Fruit fly (Drosophila melanogaster) whole organism, embryonic: ENCODE results near the gene mgr.
A peak's percentile ranks its signal among the peaks of the same experiment; 100 is the strongest.

Experiments
- Bteb2 ChIP-seq: fragments of 200-800 bp; sonication (Bioruptor generic); optimal IDR thresholded peaks from 2 replicates; lab custom pipeline; 2016; ENCODE audit warnings: missing biosample characterization, missing genetic modification characterization
- CG10321 ChIP-seq: fragments of 200-800 bp; sonication (Bioruptor generic); IDR thresholded peaks from 2 replicates; pipeline ENCODE4 v1.3.6; 2022; ENCODE audit warnings: missing biosample characterization, missing genetic modification characterization
- CG11456 ChIP-seq: fragments of 200-800 bp; sonication (Bioruptor generic); IDR thresholded peaks from 3 replicates; pipeline ENCODE4 v1.3.6; 2022; ENCODE audit warnings: missing biosample characterization, missing genetic modification characterization
- CG13424 ChIP-seq: fragments of 200-800 bp; sonication (Bioruptor generic); optimal IDR thresholded peaks from 2 replicates; lab custom pipeline; 2019; ENCODE audit warnings: missing biosample characterization, mild to moderate bottlenecking, missing genetic modification characterization, moderate library complexity
- CG13624 ChIP-seq: fragments of 200-800 bp; sonication (Bioruptor generic); optimal IDR thresholded peaks from 2 replicates; lab custom pipeline; 2016; ENCODE audit warnings: missing biosample characterization, missing genetic modification characterization
- CG14667 ChIP-seq: fragments of 200-800 bp; sonication (Bioruptor generic); IDR thresholded peaks from 2 replicates; pipeline ENCODE4 v1.3.6; 2022; ENCODE audit warnings: missing biosample characterization, missing genetic modification characterization
- CG17802 ChIP-seq: fragments of 200-800 bp; sonication (Bioruptor generic); optimal IDR thresholded peaks from 2 replicates; lab custom pipeline; 2018; ENCODE audit warnings: missing biosample characterization, mild to moderate bottlenecking, missing genetic modification characterization, moderate library complexity
- CG18619 ChIP-seq: fragments of 200-800 bp; sonication (Bioruptor generic); optimal IDR thresholded peaks from 3 replicates; lab custom pipeline; 2017; ENCODE audit warnings: missing biosample characterization, mild to moderate bottlenecking, missing genetic modification characterization
- CG2116 ChIP-seq: fragments of 200-800 bp; sonication (Bioruptor generic); optimal IDR thresholded peaks from 3 replicates; lab custom pipeline; 2018; ENCODE audit warnings: missing biosample characterization, mild to moderate bottlenecking, missing genetic modification characterization
- CG2120 ChIP-seq: fragments of 200-800 bp; sonication (Bioruptor generic); optimal IDR thresholded peaks from 3 replicates; lab custom pipeline; 2016; ENCODE audit warnings: missing biosample characterization, missing genetic modification characterization
- CG30431 ChIP-seq: fragments of 200-800 bp; sonication (Bioruptor generic); optimal IDR thresholded peaks from 2 replicates; lab custom pipeline; 2017; ENCODE audit warnings: missing biosample characterization, missing genetic modification characterization
- CG42726 ChIP-seq: fragments of 200-800 bp; sonication (Bioruptor generic); IDR thresholded peaks from 2 replicates; pipeline ENCODE4 v1.3.6; 2022; ENCODE audit warnings: missing biosample characterization, missing genetic modification characterization; ENCODE audit not compliant: partially characterized antibody
- CG4328 ChIP-seq: fragments of 200-800 bp; sonication (Bioruptor generic); optimal IDR thresholded peaks from 3 replicates; lab custom pipeline; 2017; ENCODE audit warnings: missing biosample characterization, missing genetic modification reagents, missing genetic modification characterization
- CG4404 ChIP-seq: fragments of 200-800 bp; sonication (Bioruptor generic); IDR thresholded peaks from 2 replicates; pipeline ENCODE4 v1.3.6; 2022; ENCODE audit warnings: missing biosample characterization, missing genetic modification characterization
- CG4820 ChIP-seq: fragments of 200-800 bp; sonication (Bioruptor generic); optimal IDR thresholded peaks from 3 replicates; lab custom pipeline; 2016; ENCODE audit warnings: missing biosample characterization, missing genetic modification characterization
- CG6689 ChIP-seq: fragments of 200-800 bp; sonication (Bioruptor generic); IDR thresholded peaks from 2 replicates; pipeline ENCODE4 v1.3.6; 2022; ENCODE audit warnings: missing biosample characterization, missing genetic modification characterization
- CG7839 ChIP-seq: fragments of 200-800 bp; sonication (Bioruptor generic); optimal IDR thresholded peaks from 3 replicates; lab custom pipeline; 2018; ENCODE audit warnings: missing biosample characterization, mild to moderate bottlenecking, missing genetic modification characterization, moderate library complexity
- CG9817 ChIP-seq: fragments of 200-800 bp; sonication (Bioruptor generic); optimal IDR thresholded peaks from 2 replicates; lab custom pipeline; 2018; ENCODE audit warnings: missing biosample characterization, mild to moderate bottlenecking, missing genetic modification characterization, moderate library complexity
- CG9932 ChIP-seq: fragments of 200-800 bp; sonication (Bioruptor generic); IDR thresholded peaks from 2 replicates; pipeline ENCODE4 v1.3.6; 2022; ENCODE audit warnings: missing biosample characterization, missing genetic modification characterization
- CTCF ChIP-seq: fragments of 200-800 bp; sonication (Bioruptor generic); optimal IDR thresholded peaks from 2 replicates; lab custom pipeline; 2017; ENCODE audit warnings: missing biosample characterization, mild to moderate bottlenecking, missing genetic modification characterization, moderate library complexity
- CrebB ChIP-seq: fragments of 200-800 bp; sonication (Bioruptor generic); optimal IDR thresholded peaks from 3 replicates; lab custom pipeline; 2018; ENCODE audit warnings: missing biosample characterization, mild to moderate bottlenecking, missing genetic modification characterization
- E2f1 ChIP-seq: fragments of 200-800 bp; sonication (Bioruptor generic); IDR thresholded peaks from 2 replicates; pipeline ENCODE4 v1.3.6; 2022; ENCODE audit warnings: missing biosample characterization, missing genetic modification characterization
- E2f2 ChIP-seq: fragments of 200-800 bp; sonication (Bioruptor generic); IDR thresholded peaks from 2 replicates; pipeline ENCODE4 v1.3.6; 2022; ENCODE audit warnings: missing biosample characterization, missing genetic modification characterization
- Eip74EF ChIP-seq, 2 experiments: fragments of 200-800 bp in 1 of 2; fragments of >200 bp in 1 of 2; sonication (Bioruptor generic) in 1 of 2; optimal IDR thresholded peaks; 2 replicates each; lab custom pipeline; 2017 to 2019; ENCODE audit warnings: missing biosample characterization in 2 of 2, missing genetic modification characterization in 2 of 2, mild to moderate bottlenecking in 1 of 2, moderate library complexity in 1 of 2
- Fer1 ChIP-seq: fragments of 200-800 bp; sonication (Bioruptor generic); optimal IDR thresholded peaks from 2 replicates; lab custom pipeline; 2017; ENCODE audit warnings: missing biosample characterization, mild to moderate bottlenecking, missing genetic modification characterization
- Gug ChIP-seq: fragments of 200-800 bp; sonication (Bioruptor generic); IDR thresholded peaks from 4 replicates; pipeline ENCODE4 v1.3.6; 2022; ENCODE audit warnings: missing biosample characterization, missing genetic modification characterization
- Nf-YA ChIP-seq: fragments of 200-800 bp; sonication (Bioruptor generic); IDR thresholded peaks from 2 replicates; pipeline ENCODE4 v1.3.6; 2022; ENCODE audit warnings: missing biosample characterization, missing genetic modification characterization
- Ravus ChIP-seq: fragments of 200-800 bp; sonication (Bioruptor generic); IDR thresholded peaks from 2 replicates; pipeline ENCODE4 v1.3.6; 2022; ENCODE audit warnings: missing biosample characterization, missing genetic modification characterization
- Spps ChIP-seq: fragments of 200-800 bp; sonication (Bioruptor generic); optimal IDR thresholded peaks from 2 replicates; lab custom pipeline; 2018; ENCODE audit warnings: missing biosample characterization, mild to moderate bottlenecking, missing genetic modification characterization
- Usf ChIP-seq: fragments of 200-800 bp; sonication (Bioruptor generic); optimal IDR thresholded peaks from 2 replicates; lab custom pipeline; 2017; ENCODE audit warnings: missing genotype, missing biosample characterization, missing genetic modification characterization
- Xrp1 ChIP-seq: fragments of 200-800 bp; sonication (Bioruptor generic); IDR thresholded peaks from 2 replicates; pipeline ENCODE4 v1.3.6; 2022; ENCODE audit warnings: missing biosample characterization, missing genetic modification characterization
- aop ChIP-seq: fragments of 200-800 bp; sonication (Bioruptor generic); IDR thresholded peaks from 2 replicates; pipeline ENCODE4 v1.3.6; 2022; ENCODE audit warnings: missing biosample characterization, missing genetic modification characterization
- ash1 ChIP-seq: fragments of 200-800 bp; sonication (Bioruptor generic); optimal IDR thresholded peaks from 2 replicates; lab custom pipeline; 2018; ENCODE audit warnings: missing biosample characterization, mild to moderate bottlenecking, missing genetic modification characterization
- bigmax ChIP-seq: fragments of 200-800 bp; sonication (Bioruptor generic); optimal IDR thresholded peaks from 2 replicates; lab custom pipeline; 2018; ENCODE audit warnings: missing biosample characterization, mild to moderate bottlenecking, missing genetic modification characterization
- bowl ChIP-seq: fragments of 200-800 bp; sonication (Bioruptor generic); IDR thresholded peaks from 2 replicates; pipeline ENCODE4 v1.3.6; 2022; ENCODE audit warnings: missing biosample characterization, missing genetic modification characterization
- cato ChIP-seq: fragments of 200-800 bp; sonication (Bioruptor generic); optimal IDR thresholded peaks from 2 replicates; lab custom pipeline; 2016; ENCODE audit warnings: missing biosample characterization, missing genetic modification characterization, borderline replicate concordance
- chinmo ChIP-seq: fragments of 200-800 bp; sonication (Bioruptor generic); IDR thresholded peaks from 4 replicates; pipeline ENCODE4 v1.3.6; 2022; ENCODE audit warnings: missing biosample characterization, missing genetic modification characterization; ENCODE audit not compliant: partially characterized antibody
- ci ChIP-seq: fragments of 200-800 bp; sonication (Bioruptor generic); IDR thresholded peaks from 3 replicates; pipeline ENCODE4 v1.3.6; 2022; ENCODE audit warnings: missing biosample characterization, missing genetic modification characterization
- dmrt11E ChIP-seq: fragments of 200-800 bp; sonication (Bioruptor generic); optimal IDR thresholded peaks from 3 replicates; lab custom pipeline; 2018; ENCODE audit warnings: missing biosample characterization, mild to moderate bottlenecking, missing genetic modification characterization, moderate library complexity
- gcm ChIP-seq: fragments of 200-800 bp; sonication (Bioruptor generic); optimal IDR thresholded peaks from 2 replicates; lab custom pipeline; 2019; ENCODE audit warnings: missing biosample characterization, mild to moderate bottlenecking, missing genetic modification characterization, moderate library complexity
- ind ChIP-seq: fragments of 200-800 bp; sonication (Bioruptor generic); optimal IDR thresholded peaks from 3 replicates; lab custom pipeline; 2016; ENCODE audit warnings: missing biosample characterization, missing genetic modification characterization
- kay ChIP-seq: fragments of 200-800 bp; sonication (Bioruptor generic); optimal IDR thresholded peaks from 2 replicates; lab custom pipeline; 2016; ENCODE audit warnings: missing biosample characterization, missing genetic modification characterization
- luna ChIP-seq: fragments of 200-800 bp; sonication (Bioruptor generic); optimal IDR thresholded peaks from 2 replicates; lab custom pipeline; 2016; ENCODE audit warnings: missing biosample characterization, missing genetic modification characterization
- mirr ChIP-seq: fragments of 200-800 bp; sonication (Bioruptor generic); optimal IDR thresholded peaks from 3 replicates; lab custom pipeline; 2018; ENCODE audit warnings: missing biosample characterization, mild to moderate bottlenecking, missing genetic modification characterization
- odd ChIP-seq: fragments of 200-800 bp; sonication (Bioruptor generic); optimal IDR thresholded peaks from 2 replicates; lab custom pipeline; 2017; ENCODE audit warnings: missing biosample characterization, mild to moderate bottlenecking, missing genetic modification characterization
- otp ChIP-seq: fragments of 200-800 bp; sonication (Bioruptor generic); IDR thresholded peaks from 3 replicates; pipeline ENCODE4, ENCODE4 v1.3.6; 2022; ENCODE audit warnings: missing biosample characterization, missing genetic modification characterization
- peb ChIP-seq: fragments of 200-800 bp; sonication (Bioruptor generic); IDR thresholded peaks from 2 replicates; pipeline ENCODE4 v1.3.6; 2022; ENCODE audit warnings: missing biosample characterization, missing genetic modification characterization
- ro ChIP-seq: fragments of 200-800 bp; sonication (Bioruptor generic); IDR thresholded peaks from 2 replicates; pipeline ENCODE4 v1.3.6; 2022; ENCODE audit warnings: missing biosample characterization, missing genetic modification characterization
- row ChIP-seq: fragments of 200-800 bp; sonication (Bioruptor generic); IDR thresholded peaks from 3 replicates; pipeline ENCODE4 v1.3.6; 2022; ENCODE audit warnings: missing biosample characterization, missing genetic modification characterization
- sens ChIP-seq: fragments of 200-800 bp; sonication (Bioruptor generic); peaks from one replicate; lab custom pipeline; 2016; ENCODE audit warnings: missing biosample characterization, missing genetic modification characterization
- sima ChIP-seq: fragments of 200-800 bp; sonication (Bioruptor generic); optimal IDR thresholded peaks from 2 replicates; lab custom pipeline; 2016; ENCODE audit warnings: missing biosample characterization, missing genetic modification characterization
- slp2 ChIP-seq: fragments of 200-800 bp; sonication (Bioruptor generic); optimal IDR thresholded peaks from 2 replicates; lab custom pipeline; 2016; ENCODE audit warnings: missing biosample characterization, missing genetic modification characterization
- so ChIP-seq: fragments of 200-800 bp; sonication (Bioruptor generic); IDR thresholded peaks from 3 replicates; pipeline ENCODE4 v1.3.6; 2022; ENCODE audit warnings: missing biosample characterization, missing genetic modification characterization
- tgo ChIP-seq: fragments of 200-800 bp; sonication (Bioruptor generic); IDR thresholded peaks from 3 replicates; pipeline ENCODE4 v1.3.6; 2022; ENCODE audit warnings: missing biosample characterization, missing genetic modification characterization

Gene mgr

dm6 chr3R:11412371-11412770, 2.7 kb upstream of the mgr start, which contains the start of gene Ipo9 (continued):
- no peak for TF ChIP-seq E2f1
- TF ChIP-seq slp2 (GFP tag; lab: Kevin White, UChicago) = no peak
- no peak for TF ChIP-seq CrebB (tag; lab: Kevin White, UChicago)
- TF ChIP-seq Gug = no peak
- TF ChIP-seq CTCF (GFP tag; lab: Kevin White, UChicago) = no peak
- TF ChIP-seq bigmax (GFP tag; lab: Kevin White, UChicago) = no peak
- TF ChIP-seq dmrt11E (tag; lab: Kevin White, UChicago) = no peak
- no peak for TF ChIP-seq sima (GFP tag; lab: Kevin White, UChicago)
- TF ChIP-seq Spps (tag; lab: Kevin White, UChicago) = no peak
- TF ChIP-seq ash1 = no peak
- TF ChIP-seq ro (GFP tag; lab: Robert Waterston, UW) = no peak
- no peak for TF ChIP-seq CG10321 (GFP tag; lab: Robert Waterston, UW)
- no peak for TF ChIP-seq CG18619 (GFP tag; lab: Kevin White, UChicago)
- no peak for TF ChIP-seq CG2116 (GFP tag; lab: Kevin White, UChicago)
- TF ChIP-seq CG13424 = no peak
- no peak for TF ChIP-seq CG13624 (GFP tag; lab: Kevin White, UChicago)
- TF ChIP-seq CG7839 = no peak
- no peak for TF ChIP-seq odd (GFP tag; lab: Kevin White, UChicago)
- TF ChIP-seq peb (GFP tag; lab: Robert Waterston, UW) = no peak
- no peak for TF ChIP-seq CG30431 (GFP tag; lab: Kevin White, UChicago)
- no peak for TF ChIP-seq sens
- no peak for TF ChIP-seq CG17802 (tag; lab: Kevin White, UChicago)
- no peak for TF ChIP-seq luna (GFP tag; lab: Kevin White, UChicago)
- no peak for TF ChIP-seq otp
- TF ChIP-seq cato (GFP tag; lab: Kevin White, UChicago) = no peak
- TF ChIP-seq Nf-YA (GFP tag; lab: Robert Waterston, UW) = no peak
- no peak for TF ChIP-seq CG4404 (GFP tag; lab: Robert Waterston, UW)
- TF ChIP-seq gcm = no peak
- no peak for TF ChIP-seq aop (GFP tag; lab: Robert Waterston, UW)
- TF ChIP-seq Usf (GFP tag; lab: Kevin White, UChicago) = no peak
- no peak for TF ChIP-seq so
- TF ChIP-seq CG2120 = peak; percentile 28
- TF ChIP-seq CG9932 (GFP tag; lab: Robert Waterston, UW) = peak; percentile 14; the same call in 1 of the 2 replicates
- no peak for TF ChIP-seq Bteb2 (GFP tag; lab: Kevin White, UChicago)
- no peak for TF ChIP-seq Eip74EF (GFP tag; optimal IDR thresholded peaks at IDR 0.05; lab: Kevin White, UChicago)
- TF ChIP-seq mirr (GFP tag; lab: Kevin White, UChicago) = no peak
- no peak for TF ChIP-seq CG11456 (GFP tag; lab: Robert Waterston, UW)
- no peak for TF ChIP-seq ci (GFP tag; lab: Robert Waterston, UW)
- TF ChIP-seq CG6689 (GFP tag; lab: Robert Waterston, UW) = no peak
- TF ChIP-seq ind (GFP tag; lab: Kevin White, UChicago) = no peak
- no peak for TF ChIP-seq CG14667 (GFP tag; lab: Robert Waterston, UW)
- peak; percentile 27; the same call in 2 of the 3 replicates for TF ChIP-seq row (GFP tag; lab: Robert Waterston, UW)
- no peak for TF ChIP-seq CG4820 (GFP tag; lab: Kevin White, UChicago)
- no peak for TF ChIP-seq kay
- no peak for TF ChIP-seq CG42726 (GFP tag; lab: Robert Waterston, UW)
- TF ChIP-seq Fer1 (GFP tag; lab: Kevin White, UChicago) = no peak
- TF ChIP-seq CG9817 (tag; lab: Kevin White, UChicago) = no peak
- peak; percentile 79 for TF ChIP-seq E2f2 (GFP tag; lab: Robert Waterston, UW)
- no peak for TF ChIP-seq bowl (GFP tag; lab: Robert Waterston, UW)
- no peak for TF ChIP-seq tgo (GFP tag; lab: Robert Waterston, UW)
- TF ChIP-seq CG4328 = no peak
- no peak for TF ChIP-seq chinmo (GFP tag; lab: Robert Waterston, UW)
- no peak for TF ChIP-seq Xrp1 (GFP tag; lab: Robert Waterston, UW)
- no peak for TF ChIP-seq Ravus (GFP tag; lab: Robert Waterston, UW)
